Fruit fly (Drosophila melanogaster) whole organism, embryonic: ENCODE data around the gene CG15144.

Experiments
- Adf1 ChIP-seq: fragments of 200-800 bp; sonication (Bioruptor generic); IDR thresholded peaks from 2 replicates; pipeline ENCODE4 v1.3.6; 2022; ENCODE audit warnings: missing biosample characterization, missing genetic modification characterization
- Asciz ChIP-seq: fragments of 200-800 bp; sonication (Bioruptor generic); optimal IDR thresholded peaks from 2 replicates; lab custom pipeline; 2017; ENCODE audit warnings: missing biosample characterization, mild to moderate bottlenecking, missing genetic modification characterization, missing genetic modification reagents
- B-H2 ChIP-seq: fragments of 200-800 bp; sonication (Bioruptor generic); optimal IDR thresholded peaks from 2 replicates; lab custom pipeline; 2018; ENCODE audit warnings: missing biosample characterization, mild to moderate bottlenecking, missing genetic modification characterization
- CG12155 ChIP-seq: fragments of 200-800 bp; sonication (Bioruptor generic); optimal IDR thresholded peaks from 3 replicates; lab custom pipeline; 2016; ENCODE audit warnings: missing biosample characterization, missing genetic modification characterization
- CG12391 ChIP-seq: fragments of 200-800 bp; sonication (Bioruptor generic); optimal IDR thresholded peaks from 3 replicates; lab custom pipeline; 2018; ENCODE audit warnings: missing biosample characterization, mild to moderate bottlenecking, missing genetic modification characterization, moderate library complexity
- CG12769 ChIP-seq: fragments of 200-800 bp; sonication (Bioruptor generic); optimal IDR thresholded peaks from 2 replicates; lab custom pipeline; 2019; ENCODE audit warnings: missing biosample characterization, mild to moderate bottlenecking, missing genetic modification characterization, moderate library complexity
- CG17359 ChIP-seq: fragments of 200-800 bp; sonication (Bioruptor generic); optimal IDR thresholded peaks from 3 replicates; lab custom pipeline; 2018; ENCODE audit warnings: missing biosample characterization, mild to moderate bottlenecking, missing genetic modification characterization, moderate library complexity
- CG17829 ChIP-seq: fragments of 200-800 bp; optimal IDR thresholded peaks from 2 replicates; lab custom pipeline; 2019; ENCODE audit warnings: missing biosample characterization, mild to moderate bottlenecking, missing genetic modification characterization, moderate library complexity
- CG1832 ChIP-seq: fragments of 200-800 bp; sonication (Bioruptor generic); optimal IDR thresholded peaks from 2 replicates; lab custom pipeline; 2017; ENCODE audit warnings: missing biosample characterization, mild to moderate bottlenecking, missing genetic modification characterization, inconsistent platforms
- CG18619 ChIP-seq: fragments of 200-800 bp; sonication (Bioruptor generic); optimal IDR thresholded peaks from 3 replicates; lab custom pipeline; 2017; ENCODE audit warnings: missing biosample characterization, mild to moderate bottlenecking, missing genetic modification characterization
- CG2116 ChIP-seq: fragments of 200-800 bp; sonication (Bioruptor generic); optimal IDR thresholded peaks from 3 replicates; lab custom pipeline; 2018; ENCODE audit warnings: missing biosample characterization, mild to moderate bottlenecking, missing genetic modification characterization
- CG2875 ChIP-seq: fragments of 200-800 bp; sonication (Bioruptor generic); optimal IDR thresholded peaks from 2 replicates; lab custom pipeline; 2017; ENCODE audit warnings: missing biosample characterization, mild to moderate bottlenecking, missing genetic modification characterization, missing genetic modification reagents
- CG33213 ChIP-seq: fragments of 200-800 bp; sonication (Bioruptor generic); optimal IDR thresholded peaks from 3 replicates; lab custom pipeline; 2016; ENCODE audit warnings: missing biosample characterization, missing genetic modification characterization
- CG33557 ChIP-seq: fragments of 200-800 bp; sonication (Bioruptor generic); optimal IDR thresholded peaks from 2 replicates; lab custom pipeline; 2019; ENCODE audit warnings: missing biosample characterization, mild to moderate bottlenecking, missing genetic modification characterization, moderate library complexity
- CG34422 ChIP-seq: fragments of 200-800 bp; sonication (Bioruptor generic); IDR thresholded peaks from 3 replicates; pipeline ENCODE4 v1.3.6; 2022; ENCODE audit warnings: missing biosample characterization, missing genetic modification characterization
- CG3838 ChIP-seq: fragments of 200-800 bp; sonication (Bioruptor generic); optimal IDR thresholded peaks from 3 replicates; lab custom pipeline; 2016; ENCODE audit warnings: missing biosample characterization, missing genetic modification characterization
- CG6813 ChIP-seq: fragments of 200-800 bp; sonication (Bioruptor generic); optimal IDR thresholded peaks from 2 replicates; lab custom pipeline; 2017; ENCODE audit warnings: missing biosample characterization, missing genetic modification characterization, mild to moderate bottlenecking, moderate library complexity, missing genetic modification reagents
- CG7271 ChIP-seq: fragments of 200-800 bp; sonication (Bioruptor generic); optimal IDR thresholded peaks from 2 replicates; lab custom pipeline; 2018; ENCODE audit warnings: missing biosample characterization, mild to moderate bottlenecking, missing genetic modification characterization, moderate library complexity
- Chrac-16 ChIP-seq: fragments of 200-800 bp; sonication (Bioruptor generic); optimal IDR thresholded peaks from 3 replicates; lab custom pipeline; 2016; ENCODE audit warnings: missing biosample characterization, missing genetic modification characterization
- CrebB ChIP-seq: fragments of 200-800 bp; sonication (Bioruptor generic); optimal IDR thresholded peaks from 3 replicates; lab custom pipeline; 2018; ENCODE audit warnings: missing biosample characterization, mild to moderate bottlenecking, missing genetic modification characterization
- D ChIP-seq, 2 experiments: fragments of 200-800 bp in 1 of 2; fragments of >200 bp in 1 of 2; sonication (Bioruptor generic) in 1 of 2; optimal IDR thresholded peaks; 2 replicates in 1 of 2; 3 replicates in 1 of 2; lab custom pipeline; 2017; ENCODE audit warnings: mild to moderate bottlenecking in 1 of 2, missing biosample characterization in 1 of 2, missing genetic modification characterization in 1 of 2, missing genetic modification reagents in 1 of 2
- Dbx ChIP-seq: fragments of 200-800 bp; sonication (Bioruptor generic); IDR thresholded peaks from 3 replicates; pipeline ENCODE4 v1.3.6; 2022; ENCODE audit warnings: missing biosample characterization, missing genetic modification characterization
- ERR ChIP-seq: fragments of 200-800 bp; sonication (Bioruptor generic); optimal IDR thresholded peaks from 2 replicates; lab custom pipeline; 2016; ENCODE audit warnings: missing biosample characterization, missing genetic modification characterization
- Gug ChIP-seq: fragments of 200-800 bp; sonication (Bioruptor generic); IDR thresholded peaks from 4 replicates; pipeline ENCODE4 v1.3.6; 2022; ENCODE audit warnings: missing biosample characterization, missing genetic modification characterization
- Hr39 ChIP-seq: fragments of >200 bp; optimal IDR thresholded peaks from 2 replicates; lab custom pipeline; 2017
- NC2β ChIP-seq: fragments of 200-800 bp; sonication (Bioruptor generic); optimal IDR thresholded peaks from 2 replicates; lab custom pipeline; 2016; ENCODE audit warnings: missing biosample characterization, missing genetic modification characterization
- Xbp1 ChIP-seq: fragments of 200-800 bp; sonication (Bioruptor generic); optimal IDR thresholded peaks from 3 replicates; lab custom pipeline; 2016; ENCODE audit warnings: missing biosample characterization, mild to moderate bottlenecking, missing genetic modification characterization
- Xrp1 ChIP-seq: fragments of 200-800 bp; sonication (Bioruptor generic); IDR thresholded peaks from 2 replicates; pipeline ENCODE4 v1.3.6; 2022; ENCODE audit warnings: missing biosample characterization, missing genetic modification characterization
- ara ChIP-seq: fragments of 200-800 bp; sonication (Bioruptor generic); IDR thresholded peaks from 2 replicates; pipeline ENCODE4 v1.3.6; 2022; ENCODE audit warnings: missing biosample characterization, missing genetic modification characterization
- ase ChIP-seq: fragments of 200-800 bp; sonication (Bioruptor generic); IDR thresholded peaks from 3 replicates; pipeline ENCODE4 v1.3.6; 2022; ENCODE audit warnings: missing biosample characterization, missing genetic modification characterization
- bcd ChIP-seq: fragments of 200-800 bp; sonication (Bioruptor generic); optimal IDR thresholded peaks from 2 replicates; lab custom pipeline; 2017; ENCODE audit warnings: missing biosample characterization, mild to moderate bottlenecking, missing genetic modification characterization
- br ChIP-seq: fragments of >200 bp; optimal IDR thresholded peaks from 2 replicates; lab custom pipeline; 2017
- chinmo ChIP-seq: fragments of 200-800 bp; sonication (Bioruptor generic); IDR thresholded peaks from 4 replicates; pipeline ENCODE4 v1.3.6; 2022; ENCODE audit warnings: missing biosample characterization, missing genetic modification characterization; ENCODE audit not compliant: partially characterized antibody
- cwo ChIP-seq: fragments of 200-800 bp; sonication (Bioruptor generic); optimal IDR thresholded peaks from 3 replicates; lab custom pipeline; 2017; ENCODE audit warnings: missing biosample characterization, missing genetic modification characterization, mild to moderate bottlenecking, moderate library complexity, missing genetic modification reagents
- dati ChIP-seq: fragments of 200-800 bp; sonication (Bioruptor generic); IDR thresholded peaks from 2 replicates; pipeline ENCODE4 v1.3.6; 2022; ENCODE audit warnings: missing biosample characterization, missing genetic modification characterization
- dm ChIP-seq: fragments of 200-800 bp; sonication (Bioruptor generic); optimal IDR thresholded peaks from 3 replicates; lab custom pipeline; 2016; ENCODE audit warnings: missing biosample characterization, missing genetic modification characterization
- eyg ChIP-seq: fragments of 200-800 bp; sonication (Bioruptor generic); optimal IDR thresholded peaks from 3 replicates; lab custom pipeline; 2016; ENCODE audit warnings: missing biosample characterization, missing genetic modification characterization
- gce ChIP-seq: fragments of 200-800 bp; sonication (Bioruptor generic); IDR thresholded peaks from 3 replicates; pipeline ENCODE4 v1.3.6; 2022; ENCODE audit warnings: missing biosample characterization, missing genetic modification characterization
- gsb-n ChIP-seq: fragments of 200-800 bp; sonication (Bioruptor generic); optimal IDR thresholded peaks from 3 replicates; lab custom pipeline; 2018; ENCODE audit warnings: missing biosample characterization, mild to moderate bottlenecking, missing genetic modification characterization
- h ChIP-seq: fragments of >200 bp; optimal IDR thresholded peaks from 2 replicates; lab custom pipeline; 2017
- jing ChIP-seq: fragments of 200-800 bp; sonication (Bioruptor generic); optimal IDR thresholded peaks from 2 replicates; lab custom pipeline; 2018; ENCODE audit warnings: missing biosample characterization, mild to moderate bottlenecking, missing genetic modification characterization
- lilli ChIP-seq: fragments of 200-800 bp; sonication (Bioruptor generic); optimal IDR thresholded peaks from 3 replicates; lab custom pipeline; 2016; ENCODE audit warnings: missing biosample characterization, missing genetic modification characterization
- mirr ChIP-seq: fragments of 200-800 bp; sonication (Bioruptor generic); optimal IDR thresholded peaks from 3 replicates; lab custom pipeline; 2018; ENCODE audit warnings: missing biosample characterization, mild to moderate bottlenecking, missing genetic modification characterization
- onecut ChIP-seq: fragments of 200-800 bp; sonication (Bioruptor generic); IDR thresholded peaks from 2 replicates; pipeline ENCODE4 v1.3.6; 2022; ENCODE audit warnings: missing biosample characterization, missing genetic modification characterization
- pfk ChIP-seq: fragments of 200-800 bp; sonication (Bioruptor generic); optimal IDR thresholded peaks from 2 replicates; lab custom pipeline; 2018; ENCODE audit warnings: missing biosample characterization, mild to moderate bottlenecking, missing genetic modification characterization, moderate library complexity
- rib ChIP-seq: fragments of 200-800 bp; sonication (Bioruptor generic); IDR thresholded peaks from 2 replicates; pipeline ENCODE4 v1.3.6; 2022; ENCODE audit warnings: missing biosample characterization, missing genetic modification characterization
- schlank ChIP-seq: fragments of 200-800 bp; sonication (Bioruptor generic); optimal IDR thresholded peaks from 2 replicates; lab custom pipeline; 2018; ENCODE audit warnings: missing biosample characterization, mild to moderate bottlenecking, missing genetic modification characterization
- tap ChIP-seq: fragments of 200-800 bp; optimal IDR thresholded peaks from 3 replicates; lab custom pipeline; 2019; ENCODE audit warnings: missing biosample characterization, mild to moderate bottlenecking, missing genetic modification characterization, moderate library complexity
- tna ChIP-seq: fragments of 200-800 bp; sonication (Bioruptor generic); IDR thresholded peaks from 2 replicates; pipeline ENCODE4 v1.3.6; 2022; ENCODE audit warnings: missing biosample characterization, missing genetic modification characterization; ENCODE audit not compliant: partially characterized antibody
- vnd ChIP-seq: fragments of 200-800 bp; sonication (Bioruptor generic); IDR thresholded peaks from 3 replicates; pipeline ENCODE4 v1.3.6; 2022; ENCODE audit warnings: missing biosample characterization, missing genetic modification characterization; ENCODE audit not compliant: partially characterized antibody
- zen ChIP-seq: fragments of 200-800 bp; sonication (Bioruptor generic); optimal IDR thresholded peaks from 3 replicates; lab custom pipeline; 2018; ENCODE audit warnings: missing biosample characterization, mild to moderate bottlenecking, missing genetic modification characterization, moderate library complexity

Gene CG15144

DNA sequence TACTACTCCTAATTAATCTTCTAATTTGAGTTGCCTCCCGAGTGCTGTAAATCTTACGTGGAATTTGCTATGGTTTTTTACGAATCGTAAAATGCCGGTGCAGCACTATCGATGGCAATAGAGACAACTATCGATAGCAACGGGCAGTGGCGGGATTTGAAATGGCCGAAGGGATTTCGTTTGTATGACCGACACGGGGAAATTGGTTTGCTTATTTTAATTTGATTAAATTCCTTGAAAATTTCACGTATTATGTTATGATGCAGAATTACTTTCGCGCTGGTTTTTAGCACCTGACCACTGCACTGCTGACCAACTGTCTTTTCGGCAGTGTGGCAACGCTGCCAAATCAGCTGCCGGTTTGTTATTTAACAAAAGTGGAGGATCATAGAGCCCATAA is 44.7 kb downstream of the CG15144 start, which contains the start of the genes GCS2beta and CG5131 (continued):
- TF ChIP-seq CG18619 (GFP tag; lab: Kevin White, UChicago), result peak; percentile 88
- peak; percentile 87 for TF ChIP-seq schlank (tag; lab: Kevin White, UChicago)
- peak; percentile 95 for TF ChIP-seq CG12155 (GFP tag; lab: Kevin White, UChicago)
- TF ChIP-seq eyg (GFP tag; lab: Kevin White, UChicago), result peak; percentile 92
- no peak for TF ChIP-seq D (optimal IDR thresholded peaks at IDR 0.05; lab: Kevin White, UChicago)
- TF ChIP-seq D (GFP tag; optimal IDR thresholded peaks at IDR 0.05; lab: Kevin White, UChicago), result peak; percentile 79
- no peak for TF ChIP-seq Hr39 (lab: Kevin White, UChicago)
- TF ChIP-seq CG12391, result peak; percentile 91
- peak; percentile 97 for TF ChIP-seq Xbp1 (GFP tag; lab: Kevin White, UChicago)
- TF ChIP-seq CG12769 (tag; lab: Kevin White, UChicago), result peak; percentile 98
- peak; percentile 93 for TF ChIP-seq bcd (GFP tag; lab: Kevin White, UChicago)
- peak; percentile 71 for TF ChIP-seq CG3838 (GFP tag; lab: Kevin White, UChicago)
- TF ChIP-seq CG34422, result peak; percentile 97
- peak; percentile 83 for TF ChIP-seq tna (GFP tag; lab: Robert Waterston, UW)
- TF ChIP-seq jing (GFP tag; lab: Kevin White, UChicago), result peak; percentile 87
- TF ChIP-seq CG17829 (tag; lab: Kevin White, UChicago), result peak; percentile 88
- TF ChIP-seq lilli, result peak; percentile 98
- TF ChIP-seq CG33213 (GFP tag; lab: Kevin White, UChicago), result peak; percentile 93
- peak; percentile 31 for TF ChIP-seq CG7271 (tag; lab: Kevin White, UChicago)
- TF ChIP-seq pfk (GFP tag; lab: Kevin White, UChicago), result no peak
- no peak for TF ChIP-seq CG1832 (GFP tag; lab: Kevin White, UChicago)
- no peak for TF ChIP-seq onecut
- TF ChIP-seq gsb-n (tag; lab: Kevin White, UChicago), result peak; percentile 90
- no peak for TF ChIP-seq h
- TF ChIP-seq Asciz, result peak; percentile 70
- peak; percentile 88 for TF ChIP-seq CG17359
- peak; percentile 76 for TF ChIP-seq mirr
- TF ChIP-seq dati (GFP tag; lab: Robert Waterston, UW), result peak; percentile 62
- no peak for TF ChIP-seq br (lab: Kevin White, UChicago)
- peak; percentile 74 for TF ChIP-seq Adf1 (GFP tag; lab: Robert Waterston, UW)
- TF ChIP-seq ase (GFP tag; lab: Robert Waterston, UW), result peak; percentile 92
- peak; percentile 89 for TF ChIP-seq vnd (GFP tag; lab: Robert Waterston, UW)
- TF ChIP-seq NC2β (GFP tag; lab: Kevin White, UChicago), result peak; percentile 90
- TF ChIP-seq CG33557 (GFP tag; lab: Kevin White, UChicago), result peak; percentile 52
- TF ChIP-seq tap (tag; lab: Kevin White, UChicago), result peak; percentile 62
- TF ChIP-seq CG6813 (GFP tag; lab: Kevin White, UChicago), result peak; percentile 78
- peak; percentile 86 for TF ChIP-seq zen (tag; lab: Kevin White, UChicago)
- peak; percentile 83 for TF ChIP-seq cwo
- TF ChIP-seq chinmo (GFP tag; lab: Robert Waterston, UW), result peak; percentile 82; the same call in 2 of the 4 replicates
- TF ChIP-seq Gug (GFP tag; lab: Robert Waterston, UW), result peak; percentile 97
- TF ChIP-seq ara (GFP tag; lab: Robert Waterston, UW), result peak; percentile 84
- TF ChIP-seq gce (GFP tag; lab: Robert Waterston, UW), result 0 out of 3 replicates have a peak, but pooled peaks have one; percentile 68
- peak; percentile 92 for TF ChIP-seq Xrp1 (GFP tag; lab: Robert Waterston, UW)
- peak; percentile 80 for TF ChIP-seq B-H2 (GFP tag; lab: Kevin White, UChicago)
- TF ChIP-seq CG2875, result peak; percentile 79
- peak; percentile 88 for TF ChIP-seq dm (GFP tag; lab: Kevin White, UChicago)
- TF ChIP-seq Dbx (GFP tag; lab: Robert Waterston, UW), result peak; percentile 95
- peak; percentile 82 for TF ChIP-seq CrebB (tag; lab: Kevin White, UChicago)
- peak; percentile 90 for TF ChIP-seq CG2116 (GFP tag; lab: Kevin White, UChicago)
- peak; percentile 95 for TF ChIP-seq ERR (GFP tag; lab: Kevin White, UChicago)
- TF ChIP-seq Chrac-16 (GFP tag; lab: Kevin White, UChicago), result peak; percentile 96
- peak; percentile 92 for TF ChIP-seq rib (GFP tag; lab: Robert Waterston, UW)
